8 worm cellular contexts compared by ENCODE assay signal in genomic region chrIII:12178121-12178520, ce11.
TF ChIP-seq lines count a peak whose summit lies in the region.

No protein-coding gene starts in this region.

TF ChIP-seq in whole organism, L1 larva, 84 proteins besides CTCF, POLR2A, EP300 and RAD21 (continues in another document):
- no peak for TF ChIP-seq fkh-10 (GFP tag; optimal IDR thresholded peaks at IDR 0.05; lab: Kevin White, UChicago)
- TF ChIP-seq ets-5 (GFP tag; IDR thresholded peaks at IDR 0.05; lab: Robert Waterston, UW) = no peak
- peak; percentile 33 for TF ChIP-seq nhr-19 (GFP tag; conservative IDR thresholded peaks at IDR 0.05; lab: Robert Waterston, UW)
- peak in 1 of 2 experiments; percentile 34 for TF ChIP-seq efl-1 (optimal IDR thresholded peaks at IDR 0.05; lab: Kevin White, UChicago)
- TF ChIP-seq efl-1 (GFP tag; optimal IDR thresholded peaks at IDR 0.05 in 1 of 2; lab: Kevin White, UChicago) = peak in 1 of 2 experiments; percentile 86
- TF ChIP-seq sup-37 (GFP tag; optimal IDR thresholded peaks at IDR 0.05; lab: Kevin White, UChicago) = no peak
- no peak for TF ChIP-seq C04F5.9 (tag; optimal IDR thresholded peaks at IDR 0.05; lab: Kevin White, UChicago)
- TF ChIP-seq ztf-11 (tag; optimal IDR thresholded peaks at IDR 0.05; lab: Kevin White, UChicago) = no peak
- TF ChIP-seq nhr-85 (tag; lab: Kevin White, UChicago) = peak; percentile 84
- TF ChIP-seq nhr-90 (tag; optimal IDR thresholded peaks at IDR 0.05; lab: Kevin White, UChicago; ENCODE audit: poor library complexity) = peak; percentile 21
- peak; percentile 5 for TF ChIP-seq tbx-2 (tag; optimal IDR thresholded peaks at IDR 0.05; lab: Kevin White, UChicago)

TF ChIP-seq in whole organism, L2 larva, 48 proteins besides CTCF, POLR2A, EP300 and RAD21:
- TF ChIP-seq peb-1 (tag; optimal IDR thresholded peaks at IDR 0.05; lab: Kevin White, UChicago) (peak; percentile 4), ZK546.5 (tag; optimal IDR thresholded peaks at IDR 0.05; lab: Kevin White, UChicago) (no peak), sem-4 (tag; optimal IDR thresholded peaks at IDR 0.05; lab: Kevin White, UChicago) (peak; percentile 62), lsy-2 (tag; optimal IDR thresholded peaks at IDR 0.05; lab: Kevin White, UChicago) (peak in 1 of 2 experiments; percentile 18), nhr-25 (tag; optimal IDR thresholded peaks at IDR 0.05; lab: Kevin White, UChicago) (peak; percentile 26), blmp-1 (tag; optimal IDR thresholded peaks at IDR 0.05; lab: Kevin White, UChicago; ENCODE audit: insufficient read depth) (peak; percentile 58), lin-13 (GFP tag; optimal IDR thresholded peaks at IDR 0.05; lab: Kevin White, UChicago) (no peak), F13H6.1 (tag; optimal IDR thresholded peaks at IDR 0.05; lab: Kevin White, UChicago) (peak; percentile 59), fos-1 (tag; optimal IDR thresholded peaks at IDR 0.05; lab: Kevin White, UChicago) (peak; percentile 20), mdl-1 (tag; optimal IDR thresholded peaks at IDR 0.05; lab: Kevin White, UChicago) (no peak)
TF ChIP-seq in whole organism, L2 larva: peak in this region for 7.

TF ChIP-seq in whole organism, L3 larva, 47 proteins besides CTCF, POLR2A, EP300 and RAD21:
- TF ChIP-seq ceh-82 (tag; optimal IDR thresholded peaks at IDR 0.05; lab: Kevin White, UChicago) (no peak), nhr-25 (tag; optimal IDR thresholded peaks at IDR 0.05; lab: Kevin White, UChicago) (peak; percentile 41), nfya-1 (tag; optimal IDR thresholded peaks at IDR 0.05; lab: Kevin White, UChicago; ENCODE audit: insufficient read depth) (peak; percentile 11), R02D3.7 (tag; optimal IDR thresholded peaks at IDR 0.05; lab: Kevin White, UChicago) (no peak), ceh-9 (tag; optimal IDR thresholded peaks at IDR 0.05; lab: Kevin White, UChicago) (no peak), egl-27 (tag; optimal IDR thresholded peaks at IDR 0.05; lab: Kevin White, UChicago) (no peak), nhr-23 (tag; optimal IDR thresholded peaks at IDR 0.05; lab: Kevin White, UChicago) (peak; percentile 54), pha-4 (tag; optimal IDR thresholded peaks at IDR 0.05; lab: Kevin White, UChicago) (peak; percentile 89), nhr-67 (tag; optimal IDR thresholded peaks at IDR 0.05; lab: Kevin White, UChicago) (no peak), fos-1 (tag; optimal IDR thresholded peaks at IDR 0.05; lab: Kevin White, UChicago) (no peak), ceh-28 (tag; optimal IDR thresholded peaks at IDR 0.05; lab: Kevin White, UChicago) (peak; percentile 1)

TF ChIP-seq in whole organism, L4 larva, 104 proteins besides CTCF, POLR2A, EP300 and RAD21:
- no peak for TF ChIP-seq Y75B8A.6 (GFP tag; IDR thresholded peaks at IDR 0.05; lab: Robert Waterston, UW)
- peak; percentile 17 for TF ChIP-seq nhr-28 (tag; optimal IDR thresholded peaks at IDR 0.05; lab: Kevin White, UChicago)
- peak in 1 of 2 experiments; percentile 1 for TF ChIP-seq mdl-1 (tag; optimal IDR thresholded peaks at IDR 0.05; lab: Kevin White, UChicago)
- 0 out of 2 replicates have a peak, but pooled peaks have one; percentile 27 for TF ChIP-seq hmg-1.1 (GFP tag; IDR thresholded peaks at IDR 0.05; lab: Robert Waterston, UW)
- peak; percentile 8 for TF ChIP-seq hlh-11 (tag; optimal IDR thresholded peaks at IDR 0.05; lab: Kevin White, UChicago)
- no peak for TF ChIP-seq pha-4 (GFP tag; IDR thresholded peaks at IDR 0.05; lab: Robert Waterston, UW)
- no peak for TF ChIP-seq pha-4 (tag; optimal IDR thresholded peaks at IDR 0.05; lab: Kevin White, UChicago)
- TF ChIP-seq ceh-62 (tag; optimal IDR thresholded peaks at IDR 0.05; lab: Kevin White, UChicago) = no peak
- no peak for TF ChIP-seq nhr-42 (GFP tag; IDR thresholded peaks at IDR 0.05; lab: Robert Waterston, UW)
- no peak for TF ChIP-seq nhr-102 (tag; optimal IDR thresholded peaks at IDR 0.05; lab: Kevin White, UChicago)
- peak; percentile 77 for TF ChIP-seq nhr-25 (tag; optimal IDR thresholded peaks at IDR 0.05; lab: Kevin White, UChicago; ENCODE audit: borderline replicate concordance, insufficient read depth)

TF ChIP-seq in whole organism, early embryonic, 17 proteins besides CTCF, POLR2A, EP300 and RAD21:
- TF ChIP-seq scrt-1 (GFP tag; IDR thresholded peaks at IDR 0.05; lab: Robert Waterston, UW) (no peak), flt-1 (GFP tag; IDR thresholded peaks at IDR 0.05; lab: Robert Waterston, UW) (no peak), F13C5.2 (tag; optimal IDR thresholded peaks at IDR 0.05; lab: Kevin White, UChicago) (peak; percentile 6), ama-1 (optimal IDR thresholded peaks at IDR 0.05; lab: Kevin White, UChicago) (no peak), tbx-37 (GFP tag; conservative IDR thresholded peaks at IDR 0.05; lab: Robert Waterston, UW) (no peak)
TF ChIP-seq in whole organism, early embryonic: peak in this region for 1.

TF ChIP-seq in whole organism, late embryonic, 69 proteins besides CTCF, POLR2A, EP300 and RAD21 (continues in another document):
- TF ChIP-seq dmd-4 (tag; optimal IDR thresholded peaks at IDR 0.05; lab: Kevin White, UChicago; ENCODE audit: borderline replicate concordance) (peak; percentile 1), ceh-6 (GFP tag; optimal IDR thresholded peaks at IDR 0.05; lab: Kevin White, UChicago) (no peak), ceh-48 (tag; optimal IDR thresholded peaks at IDR 0.05; lab: Kevin White, UChicago) (no peak), lim-6 (tag; optimal IDR thresholded peaks at IDR 0.05; lab: Kevin White, UChicago) (no peak), eyg-1 (tag; optimal IDR thresholded peaks at IDR 0.05; lab: Kevin White, UChicago) (no peak), gmeb-2 (tag; optimal IDR thresholded peaks at IDR 0.05; lab: Kevin White, UChicago) (no peak), ttx-3 (tag; optimal IDR thresholded peaks at IDR 0.05; lab: Kevin White, UChicago) (no peak), unc-86 (tag; optimal IDR thresholded peaks at IDR 0.05; lab: Kevin White, UChicago) (no peak), ceh-45 (GFP tag; IDR thresholded peaks at IDR 0.05; lab: Robert Waterston, UW) (no peak), zip-5 (tag; optimal IDR thresholded peaks at IDR 0.05; lab: Kevin White, UChicago) (no peak), ceh-2 (tag; optimal IDR thresholded peaks at IDR 0.05; lab: Kevin White, UChicago) (peak; percentile 53), rnt-1 (tag; optimal IDR thresholded peaks at IDR 0.05; lab: Kevin White, UChicago) (no peak), tbx-7 (tag; optimal IDR thresholded peaks at IDR 0.05; lab: Kevin White, UChicago) (no peak), fkh-10 (GFP tag; optimal IDR thresholded peaks at IDR 0.05; lab: Kevin White, UChicago) (no peak), ahr-1 (tag; optimal IDR thresholded peaks at IDR 0.05; lab: Kevin White, UChicago) (no peak), ref-2 (tag; optimal IDR thresholded peaks at IDR 0.05; lab: Kevin White, UChicago) (peak; percentile 41), elt-2 (tag; optimal IDR thresholded peaks at IDR 0.05; lab: Kevin White, UChicago) (no peak)

TF ChIP-seq in whole organism, midembryonic, 9 proteins besides CTCF, POLR2A, EP300 and RAD21:
- TF ChIP-seq flt-1 (GFP tag; IDR thresholded peaks at IDR 0.05; lab: Robert Waterston, UW) (0 out of 2 replicates have a peak, but pooled peaks have one; percentile 24), cog-1 (tag; optimal IDR thresholded peaks at IDR 0.05; lab: Kevin White, UChicago) (peak; percentile 73), ztf-23 (GFP tag; IDR thresholded peaks at IDR 0.05; lab: Robert Waterston, UW) (no peak), tab-1 (GFP tag; IDR thresholded peaks at IDR 0.05; lab: Robert Waterston, UW) (no peak)

TF ChIP-seq in whole organism, mixed stage, embryonic, 35 proteins besides CTCF, POLR2A, EP300 and RAD21:
- TF ChIP-seq blmp-1 (tag; optimal IDR thresholded peaks at IDR 0.05; lab: Kevin White, UChicago) (peak; percentile 53), elt-3 (tag; optimal IDR thresholded peaks at IDR 0.05; lab: Kevin White, UChicago) (no peak), bed-3 (GFP tag; optimal IDR thresholded peaks at IDR 0.05; lab: Kevin White, UChicago) (no peak), ceh-43 (GFP tag; optimal IDR thresholded peaks at IDR 0.05; lab: Kevin White, UChicago) (no peak), ceh-39 (tag; optimal IDR thresholded peaks at IDR 0.05; lab: Kevin White, UChicago) (no peak), unc-120 (tag; optimal IDR thresholded peaks at IDR 0.05; lab: Kevin White, UChicago; ENCODE audit: poor library complexity, severe bottlenecking) (peak; percentile 34), pha-4 (tag; optimal IDR thresholded peaks at IDR 0.05; lab: Kevin White, UChicago) (peak; percentile 68), hlh-1 (tag; optimal IDR thresholded peaks at IDR 0.05; lab: Kevin White, UChicago) (peak; percentile 2), ham-2 (GFP tag; optimal IDR thresholded peaks at IDR 0.05; lab: Kevin White, UChicago) (peak; percentile 58), mep-1 (tag; optimal IDR thresholded peaks at IDR 0.05; lab: Kevin White, UChicago) (peak; percentile 53)
TF ChIP-seq in whole organism, mixed stage, embryonic: peak in this region for 6.

Comparison
In these comparisons a context has a peak if more than half of its experiments do, and no peak if none do; other contexts are left out.
1. Of the 29 proteins assayed by ChIP-seq in both whole organism, L4 larva and whole organism, L1 larva: peak only in whole organism, L4 larva: nhr-28; only in whole organism, L1 larva: mep-1 and nhr-77; in both: none; in neither: 25; mixed calls (peak in some experiments, not most) for 1.